Fruit fly (Drosophila melanogaster) whole organism, embryonic: Measurements from ENCODE around the gene Hsp83.
A peak's percentile ranks its signal among the peaks of the same experiment; 100 is the strongest.

Experiments used
- Atf3 ChIP-seq: fragments of 200-800 bp; sonication (Bioruptor generic); optimal IDR thresholded peaks from 3 replicates; lab custom pipeline; 2016; ENCODE audit warnings: missing biosample characterization, missing genetic modification characterization
- BEAF-32 ChIP-seq: fragments of 200-800 bp; sonication (Bioruptor generic); optimal IDR thresholded peaks from 3 replicates; lab custom pipeline; 2017; ENCODE audit warnings: missing biosample characterization, missing genetic modification characterization, mild to moderate bottlenecking, moderate library complexity, missing genetic modification reagents
- Bdp1 ChIP-seq: fragments of 200-800 bp; sonication (Bioruptor generic); optimal IDR thresholded peaks from 3 replicates; lab custom pipeline; 2016; ENCODE audit warnings: missing biosample characterization, missing genetic modification characterization
- Bteb2 ChIP-seq: fragments of 200-800 bp; sonication (Bioruptor generic); optimal IDR thresholded peaks from 2 replicates; lab custom pipeline; 2016; ENCODE audit warnings: missing biosample characterization, missing genetic modification characterization
- C15 ChIP-seq: fragments of 200-800 bp; sonication (Bioruptor generic); IDR thresholded peaks from 3 replicates; pipeline ENCODE4 v1.3.6; 2022; ENCODE audit warnings: missing biosample characterization, missing genetic modification characterization
- CG10209 ChIP-seq: fragments of 200-800 bp; sonication (Bioruptor generic); optimal IDR thresholded peaks from 3 replicates; lab custom pipeline; 2017; ENCODE audit warnings: missing biosample characterization, mild to moderate bottlenecking, missing genetic modification characterization, missing genetic modification reagents
- CG10366 ChIP-seq: fragments of 200-800 bp; sonication (Bioruptor generic); IDR thresholded peaks from 2 replicates; pipeline ENCODE4 v1.3.6; 2022; ENCODE audit warnings: missing biosample characterization, missing genetic modification characterization
- CG12942 ChIP-seq: fragments of 200-800 bp; sonication (Bioruptor generic); optimal IDR thresholded peaks from 3 replicates; lab custom pipeline; 2016; ENCODE audit warnings: missing biosample characterization, missing genetic modification characterization
- CG1792 ChIP-seq: fragments of 200-800 bp; sonication (Bioruptor generic); optimal IDR thresholded peaks from 2 replicates; lab custom pipeline; 2016; ENCODE audit warnings: missing biosample characterization, missing genetic modification characterization
- CG31224 ChIP-seq: fragments of 200-800 bp; sonication (Bioruptor generic); IDR thresholded peaks from 2 replicates; pipeline ENCODE4 v1.3.6; 2022; ENCODE audit warnings: missing biosample characterization, missing genetic modification characterization
- CG31388 ChIP-seq: fragments of 200-800 bp; sonication (Bioruptor generic); optimal IDR thresholded peaks from 2 replicates; lab custom pipeline; 2016; ENCODE audit warnings: missing biosample characterization, missing genetic modification characterization
- CG32772 ChIP-seq: fragments of 200-800 bp; sonication (Bioruptor generic); IDR thresholded peaks from 2 replicates; pipeline ENCODE4 v1.3.6; 2022; ENCODE audit warnings: missing biosample characterization, missing genetic modification characterization
- CG3726 ChIP-seq: fragments of 200-800 bp; sonication (Bioruptor generic); IDR thresholded peaks from 3 replicates; pipeline ENCODE4, ENCODE4 v1.3.6; 2022; ENCODE audit warnings: missing biosample characterization, missing genetic modification characterization
- CG42726 ChIP-seq: fragments of 200-800 bp; sonication (Bioruptor generic); IDR thresholded peaks from 2 replicates; pipeline ENCODE4 v1.3.6; 2022; ENCODE audit warnings: missing biosample characterization, missing genetic modification characterization; ENCODE audit not compliant: partially characterized antibody
- CG6254 ChIP-seq: fragments of 200-800 bp; sonication (Bioruptor generic); optimal IDR thresholded peaks from 3 replicates; lab custom pipeline; 2017; ENCODE audit warnings: mild to moderate bottlenecking, missing biosample characterization, missing genetic modification reagents, missing genetic modification characterization
- CG6765 ChIP-seq: fragments of 200-800 bp; sonication (Bioruptor generic); optimal IDR thresholded peaks from 3 replicates; lab custom pipeline; 2017; ENCODE audit warnings: missing biosample characterization, mild to moderate bottlenecking, missing genetic modification characterization
- CG6854 ChIP-seq: fragments of 200-800 bp; sonication (Bioruptor generic); optimal IDR thresholded peaks from 3 replicates; lab custom pipeline; 2017; ENCODE audit warnings: missing biosample characterization, mild to moderate bottlenecking, missing genetic modification characterization
- CG7271 ChIP-seq: fragments of 200-800 bp; sonication (Bioruptor generic); optimal IDR thresholded peaks from 2 replicates; lab custom pipeline; 2018; ENCODE audit warnings: missing biosample characterization, mild to moderate bottlenecking, missing genetic modification characterization, moderate library complexity
- CG7786 ChIP-seq: fragments of 200-800 bp; sonication (Bioruptor generic); optimal IDR thresholded peaks from 2 replicates; lab custom pipeline; 2016; ENCODE audit warnings: missing biosample characterization, missing genetic modification characterization
- Dp ChIP-seq: fragments of 200-800 bp; sonication (Bioruptor generic); optimal IDR thresholded peaks from 2 replicates; lab custom pipeline; 2018; ENCODE audit warnings: missing biosample characterization, mild to moderate bottlenecking, missing genetic modification characterization, moderate library complexity
- Elba2 ChIP-seq: fragments of 200-800 bp; sonication (Bioruptor generic); optimal IDR thresholded peaks from 3 replicates; lab custom pipeline; 2016; ENCODE audit warnings: missing biosample characterization, missing genetic modification characterization
- Gsc ChIP-seq: fragments of 200-800 bp; sonication (Bioruptor generic); IDR thresholded peaks from 2 replicates; pipeline ENCODE4 v1.3.6; 2022; ENCODE audit warnings: missing biosample characterization, missing genetic modification characterization
- Hand ChIP-seq: fragments of 200-800 bp; sonication (Bioruptor generic); optimal IDR thresholded peaks from 2 replicates; lab custom pipeline; 2017; ENCODE audit warnings: mild to moderate bottlenecking, missing biosample characterization, missing genetic modification reagents, missing genetic modification characterization
- Hey ChIP-seq: fragments of 200-800 bp; sonication (Bioruptor generic); optimal IDR thresholded peaks from 3 replicates; lab custom pipeline; 2018; ENCODE audit warnings: missing biosample characterization, mild to moderate bottlenecking, missing genetic modification characterization
- Hmr ChIP-seq: fragments of 200-800 bp; sonication (Bioruptor generic); optimal IDR thresholded peaks from 3 replicates; lab custom pipeline; 2017; ENCODE audit warnings: mild to moderate bottlenecking, missing biosample characterization, missing genetic modification reagents, missing genetic modification characterization
- Hr39 ChIP-seq: fragments of >200 bp; optimal IDR thresholded peaks from 2 replicates; lab custom pipeline; 2017
- Hr78 ChIP-seq, 2 experiments: fragments of 200-800 bp in 1 of 2; fragments of >200 bp in 1 of 2; sonication (Bioruptor generic) in 1 of 2; optimal IDR thresholded peaks; 2 replicates each; lab custom pipeline; 2017 to 2019; ENCODE audit warnings: missing biosample characterization in 2 of 2, missing genetic modification characterization in 2 of 2, mild to moderate bottlenecking in 1 of 2, moderate library complexity in 1 of 2
- Jarid2 ChIP-seq: fragments of 200-800 bp; sonication (Bioruptor generic); optimal IDR thresholded peaks from 3 replicates; lab custom pipeline; 2017; ENCODE audit warnings: mild to moderate bottlenecking, missing biosample characterization, missing genetic modification reagents, missing genetic modification characterization
- Neu2 ChIP-seq: fragments of 200-800 bp; sonication (Bioruptor generic); optimal IDR thresholded peaks from 3 replicates; lab custom pipeline; 2016; ENCODE audit warnings: missing biosample characterization, missing genetic modification characterization, borderline replicate concordance
- Nf-YB ChIP-seq: fragments of 200-800 bp; sonication (Bioruptor generic); optimal IDR thresholded peaks from 3 replicates; lab custom pipeline; 2019; ENCODE audit warnings: missing biosample characterization, mild to moderate bottlenecking, missing genetic modification characterization, moderate library complexity
- Optix ChIP-seq: fragments of 200-800 bp; sonication (Bioruptor generic); IDR thresholded peaks from 3 replicates; pipeline ENCODE4 v1.3.6; 2022; ENCODE audit warnings: missing biosample characterization, missing genetic modification characterization
- Ptx1 ChIP-seq: fragments of 200-800 bp; sonication (Bioruptor generic); IDR thresholded peaks from 2 replicates; pipeline ENCODE4 v1.3.6; 2022; ENCODE audit warnings: missing biosample characterization, missing genetic modification characterization
- Sry-δ ChIP-seq: fragments of 200-800 bp; sonication (Bioruptor generic); optimal IDR thresholded peaks from 2 replicates; lab custom pipeline; 2016; ENCODE audit warnings: missing biosample characterization, missing genetic modification characterization
- ac ChIP-seq: fragments of 200-800 bp; sonication (Bioruptor generic); optimal IDR thresholded peaks from 3 replicates; lab custom pipeline; 2017; ENCODE audit warnings: missing biosample characterization, mild to moderate bottlenecking, missing genetic modification characterization
- ato ChIP-seq: fragments of 200-800 bp; sonication (Bioruptor generic); IDR thresholded peaks from 2 replicates; pipeline ENCODE4 v1.3.6; 2022; ENCODE audit warnings: missing biosample characterization, missing genetic modification characterization; ENCODE audit not compliant: partially characterized antibody
- btn ChIP-seq: fragments of 200-800 bp; sonication (Bioruptor generic); optimal IDR thresholded peaks from 2 replicates; lab custom pipeline; 2016; ENCODE audit warnings: missing biosample characterization, missing genetic modification characterization
- da ChIP-seq: fragments of 200-800 bp; sonication (Bioruptor generic); optimal IDR thresholded peaks from 2 replicates; lab custom pipeline; 2016; ENCODE audit warnings: missing biosample characterization, missing genetic modification characterization
- dpn ChIP-seq, 2 experiments: fragments of 200-800 bp; sonication (Bioruptor generic); optimal IDR thresholded peaks; 3 replicates each; lab custom pipeline; 2016; ENCODE audit warnings: missing biosample characterization in 2 of 2, missing genetic modification characterization in 2 of 2
- en ChIP-seq: fragments of 200-800 bp; sonication (Bioruptor generic); optimal IDR thresholded peaks from 2 replicates; lab custom pipeline; 2016; ENCODE audit warnings: missing biosample characterization, missing genetic modification characterization
- hb ChIP-seq: fragments of 200-800 bp; sonication (Bioruptor generic); IDR thresholded peaks from 3 replicates; pipeline ENCODE4 v1.3.6; 2022; ENCODE audit warnings: missing biosample characterization, missing genetic modification characterization; ENCODE audit not compliant: partially characterized antibody
- jumu ChIP-seq: fragments of 200-800 bp; sonication (Bioruptor generic); optimal IDR thresholded peaks from 3 replicates; lab custom pipeline; 2016; ENCODE audit warnings: missing biosample characterization, missing genetic modification characterization
- ken ChIP-seq: fragments of 200-800 bp; sonication (Bioruptor generic); IDR thresholded peaks from 3 replicates; pipeline ENCODE4 v1.3.6; 2022; ENCODE audit warnings: missing biosample characterization, missing genetic modification characterization
- phol ChIP-seq: fragments of 200-800 bp; sonication (Bioruptor generic); optimal IDR thresholded peaks from 3 replicates; lab custom pipeline; 2018; ENCODE audit warnings: missing biosample characterization, mild to moderate bottlenecking, missing genetic modification characterization, moderate library complexity
- pita ChIP-seq: fragments of 200-800 bp; sonication (Bioruptor generic); optimal IDR thresholded peaks from 2 replicates; lab custom pipeline; 2017; ENCODE audit warnings: missing biosample characterization, mild to moderate bottlenecking, missing genetic modification characterization
- pum ChIP-seq: fragments of 200-800 bp; sonication (Bioruptor generic); optimal IDR thresholded peaks from 2 replicates; lab custom pipeline; 2016; ENCODE audit warnings: missing biosample characterization, missing genetic modification characterization
- sc ChIP-seq, 3 experiments: fragments of >200 bp in 2 of 3; fragments of 200-800 bp in 1 of 3; sonication (Bioruptor generic) in 1 of 3; optimal IDR thresholded peaks; 2 replicates in 2 of 3; 3 replicates in 1 of 3; lab custom pipeline; 2017; ENCODE audit warnings: mild to moderate bottlenecking in 1 of 3, missing biosample characterization in 1 of 3, missing genetic modification characterization in 1 of 3, missing genetic modification reagents in 1 of 3
- sna ChIP-seq: fragments of 200-800 bp; sonication (Bioruptor generic); IDR thresholded peaks from 2 replicates; pipeline ENCODE4 v1.3.6; 2022; ENCODE audit warnings: missing biosample characterization, missing genetic modification characterization; ENCODE audit not compliant: partially characterized antibody
- tna ChIP-seq: fragments of 200-800 bp; sonication (Bioruptor generic); IDR thresholded peaks from 2 replicates; pipeline ENCODE4 v1.3.6; 2022; ENCODE audit warnings: missing biosample characterization, missing genetic modification characterization; ENCODE audit not compliant: partially characterized antibody
- tup ChIP-seq: fragments of 200-800 bp; sonication (Bioruptor generic); optimal IDR thresholded peaks from 2 replicates; lab custom pipeline; 2016; ENCODE audit warnings: missing biosample characterization, mild to moderate bottlenecking, missing genetic modification characterization, moderate library complexity
- unpg ChIP-seq: fragments of 200-800 bp; sonication (Bioruptor generic); optimal IDR thresholded peaks from 3 replicates; lab custom pipeline; 2018; ENCODE audit warnings: missing biosample characterization, mild to moderate bottlenecking, missing genetic modification characterization, moderate library complexity

The Hsp83 gene

dm6 chr3L:3197464-3197863 is 4.7 kb downstream of the Hsp83 start, which contains the start of gene CG14966 (continued):
- TF ChIP-seq Hey (tag; lab: Kevin White, UChicago) = no peak
- TF ChIP-seq ac (GFP tag; lab: Kevin White, UChicago) = no peak
- peak; percentile 9 for TF ChIP-seq jumu (GFP tag; lab: Kevin White, UChicago)
- peak; percentile 27 for TF ChIP-seq Hmr (GFP tag; lab: Kevin White, UChicago)
- no peak for TF ChIP-seq btn
- peak; percentile 51; the same call in 1 of the 2 replicates for TF ChIP-seq tna
- no peak for TF ChIP-seq Nf-YB (GFP tag; lab: Kevin White, UChicago)
- no peak for TF ChIP-seq CG12942 (GFP tag; lab: Kevin White, UChicago)
- peak; percentile 91 for TF ChIP-seq CG42726 (GFP tag; lab: Robert Waterston, UW)
- peak; percentile 90 for TF ChIP-seq BEAF-32 (GFP tag; lab: Kevin White, UChicago)
- no peak for TF ChIP-seq en (GFP tag; lab: Kevin White, UChicago)
- no peak for TF ChIP-seq CG6854
- no peak for TF ChIP-seq CG1792 (GFP tag; lab: Kevin White, UChicago)
- peak; percentile 23; the same call in 1 of the 2 replicates for TF ChIP-seq Ptx1 (GFP tag; lab: Robert Waterston, UW)
- no peak for TF ChIP-seq CG10209 (GFP tag; lab: Kevin White, UChicago)
- peak; percentile 38 for TF ChIP-seq pum (GFP tag; lab: Kevin White, UChicago)
- TF ChIP-seq sc (optimal IDR thresholded peaks at IDR 0.05; lab: Kevin White, UChicago) = no peak
- no peak for TF ChIP-seq sc (GFP tag; optimal IDR thresholded peaks at IDR 0.05; lab: Kevin White, UChicago)
- peak; percentile 56 for TF ChIP-seq ato (GFP tag; lab: Robert Waterston, UW)
- TF ChIP-seq CG7271 (tag; lab: Kevin White, UChicago) = no peak
- TF ChIP-seq CG10366 (GFP tag; lab: Robert Waterston, UW) = no peak
- no peak for TF ChIP-seq Optix
- TF ChIP-seq CG31388 (GFP tag; lab: Kevin White, UChicago) = no peak
- TF ChIP-seq CG6765 (GFP tag; lab: Kevin White, UChicago) = no peak
- TF ChIP-seq Dp (GFP tag; lab: Kevin White, UChicago) = peak; percentile 42
- no peak for TF ChIP-seq CG32772
- TF ChIP-seq C15 (GFP tag; lab: Robert Waterston, UW) = no peak
- peak; percentile 94 for TF ChIP-seq sna
- TF ChIP-seq Sry-δ (GFP tag; lab: Kevin White, UChicago) = peak; percentile 96
- no peak for TF ChIP-seq Jarid2
- TF ChIP-seq Bteb2 = peak; percentile 23
- peak; percentile 78; the same call in 2 of the 3 replicates for TF ChIP-seq hb (GFP tag; lab: Robert Waterston, UW)
- no peak for TF ChIP-seq pita
- peak; percentile 4 for TF ChIP-seq unpg (GFP tag; lab: Kevin White, UChicago)
- peak; percentile 35 for TF ChIP-seq phol (tag; lab: Kevin White, UChicago)
- no peak for TF ChIP-seq CG3726 (GFP tag; lab: Robert Waterston, UW)
- TF ChIP-seq Bdp1 (GFP tag; lab: Kevin White, UChicago) = no peak
- no peak for TF ChIP-seq Gsc (GFP tag; lab: Robert Waterston, UW)
- TF ChIP-seq Hr39 = no peak
- no peak for TF ChIP-seq Elba2 (GFP tag; lab: Kevin White, UChicago)
- peak; percentile 20 to 48 for TF ChIP-seq dpn (GFP tag; optimal IDR thresholded peaks at IDR 0.05; lab: Kevin White, UChicago)
- TF ChIP-seq Hand (GFP tag; lab: Kevin White, UChicago) = no peak
- no peak for TF ChIP-seq Hr78 (GFP tag; optimal IDR thresholded peaks at IDR 0.05; lab: Kevin White, UChicago)
- no peak for TF ChIP-seq tup (GFP tag; lab: Kevin White, UChicago)
- TF ChIP-seq Atf3 (GFP tag; lab: Kevin White, UChicago) = no peak
- no peak for TF ChIP-seq CG31224
- no peak for TF ChIP-seq da (GFP tag; lab: Kevin White, UChicago)
- TF ChIP-seq CG7786 = peak; percentile 0
- no peak for TF ChIP-seq CG6254 (GFP tag; lab: Kevin White, UChicago)
- no peak for TF ChIP-seq Neu2 (GFP tag; lab: Kevin White, UChicago)
- no peak for TF ChIP-seq ken (GFP tag; lab: Robert Waterston, UW)
